Fruit fly (Drosophila melanogaster) whole organism, embryonic: ENCODE data around the gene CG15725.

Experiments
- Bdp1 ChIP-seq: fragments of 200-800 bp; sonication (Bioruptor generic); optimal IDR thresholded peaks from 3 replicates; lab custom pipeline; 2016; ENCODE audit warnings: missing biosample characterization, missing genetic modification characterization
- CG10959 ChIP-seq: fragments of 200-800 bp; sonication (Bioruptor generic); IDR thresholded peaks from 2 replicates; pipeline ENCODE4 v1.3.6; 2022; ENCODE audit warnings: missing biosample characterization, missing genetic modification characterization
- CG10979 ChIP-seq: fragments of 200-800 bp; sonication (Bioruptor generic); optimal IDR thresholded peaks from 2 replicates; lab custom pipeline; 2018; ENCODE audit warnings: missing biosample characterization, mild to moderate bottlenecking, missing genetic modification characterization, moderate library complexity
- CG11085 ChIP-seq: fragments of 200-800 bp; sonication (Bioruptor generic); IDR thresholded peaks from 2 replicates; pipeline ENCODE4 v1.3.6; 2022; ENCODE audit warnings: missing biosample characterization, missing genetic modification characterization
- CG11723 ChIP-seq: fragments of 200-800 bp; sonication (Bioruptor generic); optimal IDR thresholded peaks from 2 replicates; lab custom pipeline; 2017; ENCODE audit warnings: missing biosample characterization, mild to moderate bottlenecking, missing genetic modification characterization
- CG12104 ChIP-seq: fragments of 200-800 bp; sonication (Bioruptor generic); optimal IDR thresholded peaks from 3 replicates; lab custom pipeline; 2016; ENCODE audit warnings: missing biosample characterization, missing genetic modification characterization
- CG12219 ChIP-seq: fragments of 200-800 bp; sonication (Bioruptor generic); optimal IDR thresholded peaks from 3 replicates; lab custom pipeline; 2018; ENCODE audit warnings: missing biosample characterization, mild to moderate bottlenecking, missing genetic modification characterization
- CG12299 ChIP-seq: fragments of 200-800 bp; sonication (Bioruptor generic); optimal IDR thresholded peaks from 2 replicates; lab custom pipeline; 2018; ENCODE audit warnings: missing biosample characterization, mild to moderate bottlenecking, missing genetic modification characterization
- CG12659 ChIP-seq: fragments of 200-800 bp; sonication (Bioruptor generic); optimal IDR thresholded peaks from 3 replicates; lab custom pipeline; 2017; ENCODE audit warnings: mild to moderate bottlenecking, missing biosample characterization, missing genetic modification reagents, missing genetic modification characterization
- CG14667 ChIP-seq: fragments of 200-800 bp; sonication (Bioruptor generic); IDR thresholded peaks from 2 replicates; pipeline ENCODE4 v1.3.6; 2022; ENCODE audit warnings: missing biosample characterization, missing genetic modification characterization
- CG14710 ChIP-seq: fragments of 200-800 bp; sonication (Bioruptor generic); optimal IDR thresholded peaks from 3 replicates; lab custom pipeline; 2019; ENCODE audit warnings: missing biosample characterization, mild to moderate bottlenecking, missing genetic modification characterization, moderate library complexity
- CG17328 ChIP-seq: fragments of 200-800 bp; sonication (Bioruptor generic); IDR thresholded peaks from 2 replicates; pipeline ENCODE4 v1.3.6; 2022; ENCODE audit warnings: missing biosample characterization, missing genetic modification characterization
- CG17829 ChIP-seq: fragments of 200-800 bp; optimal IDR thresholded peaks from 2 replicates; lab custom pipeline; 2019; ENCODE audit warnings: missing biosample characterization, mild to moderate bottlenecking, missing genetic modification characterization, moderate library complexity
- CG18619 ChIP-seq: fragments of 200-800 bp; sonication (Bioruptor generic); optimal IDR thresholded peaks from 3 replicates; lab custom pipeline; 2017; ENCODE audit warnings: missing biosample characterization, mild to moderate bottlenecking, missing genetic modification characterization
- CG32767 ChIP-seq: fragments of 200-800 bp; sonication (Bioruptor generic); IDR thresholded peaks from 2 replicates; pipeline ENCODE4 v1.3.6; 2022; ENCODE audit warnings: missing biosample characterization, missing genetic modification characterization
- CG4404 ChIP-seq: fragments of 200-800 bp; sonication (Bioruptor generic); IDR thresholded peaks from 2 replicates; pipeline ENCODE4 v1.3.6; 2022; ENCODE audit warnings: missing biosample characterization, missing genetic modification characterization
- CG5180 ChIP-seq: fragments of 200-800 bp; sonication (Bioruptor generic); optimal IDR thresholded peaks from 3 replicates; lab custom pipeline; 2017; ENCODE audit warnings: missing biosample characterization, missing genetic modification characterization, mild to moderate bottlenecking, moderate library complexity, missing genetic modification reagents
- CG6813 ChIP-seq: fragments of 200-800 bp; sonication (Bioruptor generic); optimal IDR thresholded peaks from 2 replicates; lab custom pipeline; 2017; ENCODE audit warnings: missing biosample characterization, missing genetic modification characterization, mild to moderate bottlenecking, moderate library complexity, missing genetic modification reagents
- CG7928 ChIP-seq: fragments of 200-800 bp; sonication (Bioruptor generic); optimal IDR thresholded peaks from 2 replicates; lab custom pipeline; 2017; ENCODE audit warnings: missing biosample characterization, mild to moderate bottlenecking, missing genetic modification characterization
- CG8359 ChIP-seq: fragments of 200-800 bp; sonication (Bioruptor generic); optimal IDR thresholded peaks from 2 replicates; lab custom pipeline; 2017; ENCODE audit warnings: missing biosample characterization, mild to moderate bottlenecking, missing genetic modification characterization, borderline replicate concordance
- CG8478 ChIP-seq: fragments of >200 bp; optimal IDR thresholded peaks from 2 replicates; lab custom pipeline; 2018
- CG9215 ChIP-seq: fragments of 200-800 bp; sonication (Bioruptor generic); IDR thresholded peaks from 2 replicates; pipeline ENCODE4 v1.3.6; 2022; ENCODE audit warnings: missing biosample characterization, missing genetic modification characterization
- Dip2 ChIP-seq: fragments of 200-800 bp; sonication (Bioruptor generic); IDR thresholded peaks from 2 replicates; pipeline ENCODE4 v1.3.6; 2022; ENCODE audit warnings: missing biosample characterization, missing genetic modification characterization
- ERR ChIP-seq: fragments of 200-800 bp; sonication (Bioruptor generic); optimal IDR thresholded peaks from 2 replicates; lab custom pipeline; 2016; ENCODE audit warnings: missing biosample characterization, missing genetic modification characterization
- Ets65A ChIP-seq: fragments of 200-800 bp; sonication (Bioruptor generic); peaks from one replicate; lab custom pipeline; 2016; ENCODE audit warnings: missing biosample characterization, missing genetic modification characterization
- H15 ChIP-seq: fragments of 200-800 bp; sonication (Bioruptor generic); IDR thresholded peaks from 3 replicates; pipeline ENCODE4 v1.3.6; 2022; ENCODE audit warnings: missing biosample characterization, missing genetic modification characterization
- HmgZ ChIP-seq: fragments of 200-800 bp; sonication (Bioruptor generic); optimal IDR thresholded peaks from 2 replicates; lab custom pipeline; 2018; ENCODE audit warnings: missing biosample characterization, mild to moderate bottlenecking, missing genetic modification characterization
- Lhr ChIP-seq: fragments of 200-800 bp; sonication (Bioruptor generic); optimal IDR thresholded peaks from 3 replicates; lab custom pipeline; 2017; ENCODE audit warnings: mild to moderate bottlenecking, missing biosample characterization, missing genetic modification reagents, missing genetic modification characterization
- Lpt ChIP-seq: fragments of >200 bp; optimal IDR thresholded peaks from 2 replicates; lab custom pipeline; 2018; ENCODE audit warnings: missing biosample characterization, missing genetic modification characterization
- Mad ChIP-seq: fragments of 200-800 bp; sonication (Bioruptor generic); optimal IDR thresholded peaks from 2 replicates; lab custom pipeline; 2016; ENCODE audit warnings: missing biosample characterization, missing genetic modification characterization
- Neu2 ChIP-seq: fragments of 200-800 bp; sonication (Bioruptor generic); optimal IDR thresholded peaks from 3 replicates; lab custom pipeline; 2016; ENCODE audit warnings: missing biosample characterization, missing genetic modification characterization, borderline replicate concordance
- Optix ChIP-seq: fragments of 200-800 bp; sonication (Bioruptor generic); IDR thresholded peaks from 3 replicates; pipeline ENCODE4 v1.3.6; 2022; ENCODE audit warnings: missing biosample characterization, missing genetic modification characterization
- PHDP ChIP-seq: fragments of 200-800 bp; sonication (Bioruptor generic); optimal IDR thresholded peaks from 3 replicates; lab custom pipeline; 2018; ENCODE audit warnings: missing biosample characterization, mild to moderate bottlenecking, missing genetic modification characterization, moderate library complexity
- Pdp1 ChIP-seq, 2 experiments: fragments of 200-800 bp; sonication (Bioruptor generic); optimal IDR thresholded peaks; 3 replicates each; lab custom pipeline; 2016; ENCODE audit warnings: missing biosample characterization in 2 of 2, missing genetic modification characterization in 2 of 2, mild to moderate bottlenecking in 1 of 2, moderate library complexity in 1 of 2
- Poxn ChIP-seq: fragments of 200-800 bp; sonication (Bioruptor generic); IDR thresholded peaks from 2 replicates; pipeline ENCODE4 v1.3.6; 2022; ENCODE audit warnings: missing biosample characterization, missing genetic modification characterization
- Rfx ChIP-seq: fragments of 200-800 bp; sonication (Bioruptor generic); IDR thresholded peaks from 2 replicates; pipeline ENCODE4 v1.3.6; 2022; ENCODE audit warnings: missing biosample characterization, missing genetic modification characterization
- Usf ChIP-seq: fragments of 200-800 bp; sonication (Bioruptor generic); optimal IDR thresholded peaks from 2 replicates; lab custom pipeline; 2017; ENCODE audit warnings: missing genotype, missing biosample characterization, missing genetic modification characterization
- bcd ChIP-seq: fragments of 200-800 bp; sonication (Bioruptor generic); optimal IDR thresholded peaks from 2 replicates; lab custom pipeline; 2017; ENCODE audit warnings: missing biosample characterization, mild to moderate bottlenecking, missing genetic modification characterization
- dpn ChIP-seq, 2 experiments: fragments of 200-800 bp; sonication (Bioruptor generic); optimal IDR thresholded peaks; 3 replicates each; lab custom pipeline; 2016; ENCODE audit warnings: missing biosample characterization in 2 of 2, missing genetic modification characterization in 2 of 2
- ewg ChIP-seq: fragments of 200-800 bp; sonication (Bioruptor generic); optimal IDR thresholded peaks from 3 replicates; lab custom pipeline; 2017; ENCODE audit warnings: mild to moderate bottlenecking, missing biosample characterization, missing genetic modification reagents, missing genetic modification characterization
- gce ChIP-seq: fragments of 200-800 bp; sonication (Bioruptor generic); IDR thresholded peaks from 3 replicates; pipeline ENCODE4 v1.3.6; 2022; ENCODE audit warnings: missing biosample characterization, missing genetic modification characterization
- gem ChIP-seq: fragments of 200-800 bp; sonication (Bioruptor generic); optimal IDR thresholded peaks from 2 replicates; lab custom pipeline; 2019; ENCODE audit warnings: missing biosample characterization, mild to moderate bottlenecking, missing genetic modification characterization, moderate library complexity
- grn ChIP-seq: fragments of 200-800 bp; sonication (Bioruptor generic); optimal IDR thresholded peaks from 3 replicates; lab custom pipeline; 2017; ENCODE audit warnings: missing biosample characterization, missing genetic modification characterization
- inv ChIP-seq: fragments of 200-800 bp; sonication (Bioruptor generic); IDR thresholded peaks from 2 replicates; pipeline ENCODE4 v1.3.6; 2022; ENCODE audit warnings: missing biosample characterization, missing genetic modification characterization; ENCODE audit not compliant: partially characterized antibody
- pan ChIP-seq, 4 experiments: fragments of >200 bp in 3 of 4; fragments of 200-800 bp in 1 of 4; sonication (Bioruptor generic) in 1 of 4; optimal IDR thresholded peaks in 3 of 4; IDR thresholded peaks in 1 of 4; 2 replicates each; pipeline versions ENCODE4 v1.3.6 to Lab custom; 2017 to 2022; ENCODE audit warnings: missing biosample characterization in 2 of 4, missing genetic modification characterization in 2 of 4, mixed read lengths in 1 of 4
- pum ChIP-seq: fragments of 200-800 bp; sonication (Bioruptor generic); optimal IDR thresholded peaks from 2 replicates; lab custom pipeline; 2016; ENCODE audit warnings: missing biosample characterization, missing genetic modification characterization
- salm ChIP-seq: fragments of 200-800 bp; sonication (Bioruptor generic); optimal IDR thresholded peaks from 2 replicates; lab custom pipeline; 2018; ENCODE audit warnings: missing biosample characterization, mild to moderate bottlenecking, missing genetic modification characterization
- tin ChIP-seq: fragments of 200-800 bp; sonication (Bioruptor generic); optimal IDR thresholded peaks from 3 replicates; lab custom pipeline; 2016; ENCODE audit warnings: missing biosample characterization, missing genetic modification characterization
- tll ChIP-seq, 2 experiments: fragments of 200-800 bp in 1 of 2; fragments of >200 bp in 1 of 2; sonication (Bioruptor generic) in 1 of 2; optimal IDR thresholded peaks; 2 replicates each; lab custom pipeline; 2017 to 2019; ENCODE audit warnings: missing biosample characterization in 2 of 2, missing genetic modification characterization in 2 of 2, mild to moderate bottlenecking in 1 of 2, moderate library complexity in 1 of 2
- usp ChIP-seq: fragments of >200 bp; optimal IDR thresholded peaks from 2 replicates; lab custom pipeline; 2017; ENCODE audit warnings: missing biosample characterization, missing genetic modification characterization

CG15725 gene

dm6 chrX:12744026-12744688 is 38.5 kb downstream of the CG15725 start, which contains the start of gene CG4004 (continued):
- TF ChIP-seq pan (optimal IDR thresholded peaks at IDR 0.05; lab: Kevin White, UChicago) (no peak), pan (GFP tag; optimal IDR thresholded peaks at IDR 0.05 in 1 of 2, IDR thresholded peaks at IDR 0.05 in 1 of 2) (peak in 1 of 2 experiments; percentile 34), CG5180 (peak; percentile 98), CG18619 (GFP tag; lab: Kevin White, UChicago) (no peak), CG17328 (no peak), CG12219 (no peak), Neu2 (no peak), grn (GFP tag; lab: Kevin White, UChicago) (no peak), tin (GFP tag; lab: Kevin White, UChicago) (no peak), HmgZ (tag; lab: Kevin White, UChicago) (no peak), CG8359 (GFP tag; lab: Kevin White, UChicago) (no peak), Dip2 (GFP tag; lab: Robert Waterston, UW) (no peak), CG12299 (tag; lab: Kevin White, UChicago) (no peak), CG9215 (GFP tag; lab: Robert Waterston, UW) (no peak), CG7928 (GFP tag; lab: Kevin White, UChicago) (no peak), CG12659 (GFP tag; lab: Kevin White, UChicago) (no peak), CG14667 (GFP tag; lab: Robert Waterston, UW) (no peak), Lhr (GFP tag; lab: Kevin White, UChicago) (no peak), CG11723 (GFP tag; lab: Kevin White, UChicago) (no peak), Ets65A (GFP tag; lab: Kevin White, UChicago) (no peak), CG12104 (GFP tag; lab: Kevin White, UChicago) (no peak), pum (GFP tag; lab: Kevin White, UChicago) (no peak), Pdp1 (GFP tag; optimal IDR thresholded peaks at IDR 0.05; lab: Kevin White, UChicago) (peak in 1 of 2 experiments; percentile 74), CG14710 (no peak), dpn (GFP tag; optimal IDR thresholded peaks at IDR 0.05; lab: Kevin White, UChicago) (no peak), Mad (GFP tag; lab: Kevin White, UChicago) (no peak), gce (GFP tag; lab: Robert Waterston, UW) (no peak), inv (GFP tag; lab: Robert Waterston, UW) (no peak), salm (no peak), tll (GFP tag; optimal IDR thresholded peaks at IDR 0.05; lab: Kevin White, UChicago) (no peak), Usf (GFP tag; lab: Kevin White, UChicago) (no peak), gem (tag; lab: Kevin White, UChicago) (peak; percentile 40), CG4404 (GFP tag; lab: Robert Waterston, UW) (no peak), Lpt (GFP tag; lab: Kevin White, UChicago) (no peak), CG6813 (GFP tag; lab: Kevin White, UChicago) (no peak), usp (GFP tag; lab: Kevin White, UChicago) (no peak), CG8478 (lab: Kevin White, UChicago) (no peak), Poxn (GFP tag; lab: Robert Waterston, UW) (no peak), Bdp1 (GFP tag; lab: Kevin White, UChicago) (no peak), CG10979 (tag; lab: Kevin White, UChicago) (peak; percentile 38), bcd (GFP tag; lab: Kevin White, UChicago) (no peak), CG17829 (tag; lab: Kevin White, UChicago) (no peak), Rfx (GFP tag; lab: Robert Waterston, UW) (0 out of 2 replicates have a peak, but pooled peaks have one; percentile 7), PHDP (tag; lab: Kevin White, UChicago) (no peak), ewg (GFP tag; lab: Kevin White, UChicago) (no peak), ERR (GFP tag; lab: Kevin White, UChicago) (no peak), CG10959 (GFP tag; lab: Robert Waterston, UW) (no peak), Optix (no peak), CG11085 (GFP tag; lab: Robert Waterston, UW) (no peak), CG32767 (GFP tag; lab: Robert Waterston, UW) (no peak), H15 (GFP tag; lab: Robert Waterston, UW) (no peak)
